Worm (Caenorhabditis elegans): Measurements from ENCODE around the gene unc-62.

DNA sequence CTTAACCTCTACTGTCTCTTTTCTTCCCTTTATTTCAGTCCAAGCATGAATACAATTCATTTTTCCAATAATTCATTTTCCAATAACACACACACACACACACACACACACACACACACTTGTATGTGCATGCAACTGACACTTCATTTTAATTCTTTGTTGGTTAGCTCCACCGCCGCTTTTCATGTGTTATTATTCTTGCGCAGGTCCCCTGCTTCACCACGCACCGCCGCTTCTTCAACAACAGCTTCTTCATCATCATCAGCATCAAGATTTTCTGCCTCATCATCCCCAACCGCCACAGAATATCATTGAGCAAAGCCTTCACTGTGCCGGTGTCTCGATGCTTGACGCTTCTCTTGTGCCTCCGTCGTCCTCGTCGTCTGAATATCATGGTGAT, 7.2 kb downstream of the unc-62 start:
- no peak for TF ChIP-seq nhr-77 (tag; optimal IDR thresholded peaks at IDR 0.05)
- TF ChIP-seq elt-3 (tag; optimal IDR thresholded peaks at IDR 0.05) = no peak
- TF ChIP-seq fos-1 (tag; optimal IDR thresholded peaks at IDR 0.05) = no peak
- TF ChIP-seq mbf-1 (tag; optimal IDR thresholded peaks at IDR 0.05) = no peak
- no peak for TF ChIP-seq nhr-11 (tag; optimal IDR thresholded peaks at IDR 0.05)
- TF ChIP-seq blmp-1 (tag; optimal IDR thresholded peaks at IDR 0.05; ENCODE audit: insufficient read depth) = no peak

All from whole organism, L2 larva.